Worm (Caenorhabditis elegans) whole organism, L3 larva: ENCODE measurements around the gene F16B4.4.

Experiments used
- ZK546.5 ChIP-seq: sonication (generic microtip); optimal IDR thresholded peaks from 2 replicates; lab custom pipeline; 2017; ENCODE audit warnings: missing biosample characterization, missing genetic modification characterization
- aly-2 ChIP-seq: fragments of 150-350 bp; optimal IDR thresholded peaks from 2 replicates; lab custom pipeline; 2014; ENCODE audit warnings: missing biosample characterization, missing genetic modification characterization
- ama-1 ChIP-seq: fragments of 150-350 bp; optimal IDR thresholded peaks from 2 replicates; lab custom pipeline; 2018
- ceh-28 ChIP-seq: fragments of 150-350 bp; optimal IDR thresholded peaks from 2 replicates; lab custom pipeline; 2014; ENCODE audit warnings: missing biosample characterization, missing genetic modification reagents, missing genetic modification characterization
- ceh-82 ChIP-seq: fragments of 150-350 bp; optimal IDR thresholded peaks from 2 replicates; lab custom pipeline; 2014; ENCODE audit warnings: missing biosample characterization, missing genetic modification characterization
- ceh-9 ChIP-seq: sonication (generic microtip); optimal IDR thresholded peaks from 2 replicates; lab custom pipeline; 2018; ENCODE audit warnings: missing biosample characterization, missing genetic modification characterization
- egl-27 ChIP-seq: sonication (generic microtip); optimal IDR thresholded peaks from 4 replicates; lab custom pipeline; 2017; ENCODE audit warnings: missing biosample characterization, missing genetic modification reagents, missing genetic modification characterization
- elt-1 ChIP-seq: fragments of 150-350 bp; optimal IDR thresholded peaks from 2 replicates; lab custom pipeline; 2014; ENCODE audit warnings: missing biosample characterization, missing genetic modification characterization
- elt-2 ChIP-seq: sonication (generic microtip); optimal IDR thresholded peaks from 2 replicates; lab custom pipeline; 2016; ENCODE audit warnings: missing genetic modification reagents, mild to moderate bottlenecking, missing genetic modification characterization, missing compliant biosample characterization
- elt-3 ChIP-seq, 3 experiments: fragments of 150-350 bp in 1 of 3; sonication (generic microtip) in 2 of 3; optimal IDR thresholded peaks; 2 replicates in 2 of 3; 4 replicates in 1 of 3; lab custom pipeline; 2014 to 2017; ENCODE audit warnings: missing biosample characterization in 3 of 3, missing genetic modification characterization in 3 of 3
- fkh-10 ChIP-seq: sonication (generic microtip); optimal IDR thresholded peaks from 2 replicates; lab custom pipeline; 2017; ENCODE audit warnings: missing biosample characterization, missing genetic modification reagents, missing genetic modification characterization
- fkh-2 ChIP-seq: fragments of 150-350 bp; optimal IDR thresholded peaks from 2 replicates; lab custom pipeline; 2014; ENCODE audit warnings: missing biosample characterization, missing genetic modification reagents, missing genetic modification characterization
- fos-1 ChIP-seq: fragments of 150-350 bp; optimal IDR thresholded peaks from 2 replicates; lab custom pipeline; 2014; ENCODE audit warnings: missing biosample characterization, missing genetic modification characterization
- jun-1 ChIP-seq: fragments of 150-350 bp; optimal IDR thresholded peaks from 2 replicates; lab custom pipeline; 2014; ENCODE audit warnings: missing biosample characterization, missing genetic modification reagents, missing genetic modification characterization
- lin-15B ChIP-seq: fragments of 150-350 bp; optimal IDR thresholded peaks from 2 replicates; lab custom pipeline; 2014; ENCODE audit warnings: missing biosample characterization, missing genetic modification characterization
- lsy-12 ChIP-seq: sonication (generic microtip); optimal IDR thresholded peaks from 2 replicates; lab custom pipeline; 2016; ENCODE audit warnings: mild to moderate bottlenecking, missing genetic modification characterization, missing compliant biosample characterization
- mml-1 ChIP-seq: fragments of 150-350 bp; sonication (generic microtip); optimal IDR thresholded peaks from 3 replicates; lab custom pipeline; 2014; ENCODE audit warnings: missing biosample characterization, missing genetic modification characterization
- nfya-1 ChIP-seq: sonication (generic microtip); optimal IDR thresholded peaks from 2 replicates; lab custom pipeline; 2017; ENCODE audit warnings: missing genetic modification characterization, mild to moderate bottlenecking, missing compliant biosample characterization, antibody characterized with exemption, moderate library complexity; ENCODE audit not compliant: insufficient read depth
- nhr-11 ChIP-seq: fragments of 150-350 bp; optimal IDR thresholded peaks from 2 replicates; lab custom pipeline; 2014; ENCODE audit warnings: missing biosample characterization, missing genetic modification characterization
- nhr-12 ChIP-seq: fragments of 150-350 bp; optimal IDR thresholded peaks from 2 replicates; lab custom pipeline; 2014; ENCODE audit warnings: missing biosample characterization, missing genetic modification characterization
- nhr-23 ChIP-seq: fragments of 150-350 bp; optimal IDR thresholded peaks from 2 replicates; lab custom pipeline; 2014; ENCODE audit warnings: missing biosample characterization, missing genetic modification reagents, missing genetic modification characterization
- nhr-237 ChIP-seq: fragments of 150-350 bp; optimal IDR thresholded peaks from 2 replicates; lab custom pipeline; 2014; ENCODE audit warnings: missing biosample characterization, missing genetic modification characterization
- nhr-25 ChIP-seq: sonication (generic microtip); optimal IDR thresholded peaks from 2 replicates; lab custom pipeline; 2017; ENCODE audit warnings: missing biosample characterization, missing genetic modification characterization
- nhr-28 ChIP-seq: fragments of 150-350 bp; optimal IDR thresholded peaks from 2 replicates; lab custom pipeline; 2014; ENCODE audit warnings: missing biosample characterization, missing genetic modification characterization
- nhr-43 ChIP-seq: sonication (generic microtip); optimal IDR thresholded peaks from 2 replicates; lab custom pipeline; 2016; ENCODE audit warnings: mild to moderate bottlenecking, missing genetic modification characterization, missing compliant biosample characterization; ENCODE audit not compliant: poor library complexity, severe bottlenecking
- nhr-76 ChIP-seq: fragments of 150-350 bp; sonication (generic microtip); optimal IDR thresholded peaks from 5 replicates; lab custom pipeline; 2014; ENCODE audit warnings: missing biosample characterization, missing genetic modification characterization
- pha-4 ChIP-seq: fragments of 150-350 bp; optimal IDR thresholded peaks from 2 replicates; lab custom pipeline; 2014; ENCODE audit warnings: missing biosample characterization, missing genetic modification reagents, missing genetic modification characterization
- pqm-1 ChIP-seq: fragments of 150-350 bp; optimal IDR thresholded peaks from 2 replicates; lab custom pipeline; 2017; ENCODE audit warnings: missing biosample characterization, missing genetic modification characterization, inconsistent platforms
- sea-2 ChIP-seq: fragments of 150-350 bp; sonication (generic microtip); optimal IDR thresholded peaks from 4 replicates; lab custom pipeline; 2014; ENCODE audit warnings: missing biosample characterization, missing genetic modification reagents, missing genetic modification characterization
- skn-1 ChIP-seq: fragments of 150-350 bp; optimal IDR thresholded peaks from 2 replicates; lab custom pipeline; 2014; ENCODE audit warnings: missing biosample characterization, missing genetic modification characterization
- snpc-4 ChIP-seq: fragments of 150-350 bp; optimal IDR thresholded peaks from 2 replicates; lab custom pipeline; 2014; ENCODE audit warnings: missing biosample characterization, missing genetic modification characterization
- tbx-2 ChIP-seq: sonication (generic microtip); optimal IDR thresholded peaks from 2 replicates; lab custom pipeline; 2016; ENCODE audit warnings: mild to moderate bottlenecking, missing genetic modification characterization, missing compliant biosample characterization
- unc-62 ChIP-seq: fragments of 150-350 bp; sonication (generic microtip); optimal IDR thresholded peaks from 4 replicates; lab custom pipeline; 2014; ENCODE audit warnings: missing biosample characterization, missing genetic modification reagents, missing genetic modification characterization
- zag-1 ChIP-seq: fragments of 150-350 bp; optimal IDR thresholded peaks from 2 replicates; lab custom pipeline; 2014; ENCODE audit warnings: missing biosample characterization, missing genetic modification characterization
- ztf-11 ChIP-seq: fragments of 150-350 bp; optimal IDR thresholded peaks from 2 replicates; lab custom pipeline; 2014; ENCODE audit warnings: missing biosample characterization, missing genetic modification characterization

F16B4.4 gene

ce11 chrV:1593799-1594420 lies at the start of gene F16B4.4:
Gene F16B4.4, plus strand, starts transcription at chrV:1594019.
- no peak for TF ChIP-seq skn-1 (tag; lab: Kevin White, UChicago)
- peak; percentile 39 for TF ChIP-seq ceh-28 (tag; lab: Kevin White, UChicago)
- no peak for TF ChIP-seq nhr-76
- TF ChIP-seq nhr-23 (tag; lab: Kevin White, UChicago), result peak; percentile 19
- TF ChIP-seq ama-1 (lab: Kevin White, UChicago), result peak; percentile 63
- TF ChIP-seq ceh-82, result no peak
- TF ChIP-seq ZK546.5, result no peak
- peak; percentile 5 for TF ChIP-seq lsy-12
- peak; percentile 66 for TF ChIP-seq nhr-43 (tag; lab: Kevin White, UChicago)
- TF ChIP-seq nhr-12 (tag; lab: Kevin White, UChicago), result no peak
- TF ChIP-seq nhr-25 (tag; lab: Kevin White, UChicago), result peak; percentile 46

ce11 chrV:1545694-1546093 lies 48.1 kb upstream of the F16B4.4 start, which contains the start of gene oac-32:
Gene oac-32, minus strand, starts transcription at chrV:1545783.
- TF ChIP-seq mml-1 (tag; lab: Kevin White, UChicago), result no peak
- TF ChIP-seq elt-2 (tag; lab: Kevin White, UChicago), result peak; percentile 62
- no peak for TF ChIP-seq skn-1 (tag; lab: Kevin White, UChicago)
- TF ChIP-seq snpc-4 (tag; lab: Kevin White, UChicago), result no peak
- TF ChIP-seq jun-1 (tag; lab: Kevin White, UChicago), result no peak
- no peak for TF ChIP-seq fos-1 (tag; lab: Kevin White, UChicago)
- TF ChIP-seq ceh-82, result no peak
- peak; percentile 75 for TF ChIP-seq pqm-1
- TF ChIP-seq egl-27 (tag; lab: Kevin White, UChicago), result no peak

- TF ChIP-seq elt-1 (no peak), aly-2 (tag; lab: Kevin White, UChicago) (no peak), nhr-76 (no peak), egl-27 (tag; lab: Kevin White, UChicago) (no peak), mml-1 (tag; lab: Kevin White, UChicago) (no peak), elt-3 (tag; optimal IDR thresholded peaks at IDR 0.05; lab: Kevin White, UChicago) (no peak), zag-1 (tag; lab: Kevin White, UChicago) (no peak), ama-1 (lab: Kevin White, UChicago) (no peak), lsy-12 (no peak), pha-4 (no peak), fkh-10 (GFP tag; lab: Kevin White, UChicago) (no peak), pqm-1 (no peak), nhr-237 (no peak), nfya-1 (no peak), ceh-9 (tag; lab: Kevin White, UChicago) (no peak), ceh-82 (no peak), nhr-25 (tag; lab: Kevin White, UChicago) (no peak)
- TF ChIP-seq, all 47 proteins: peak for 0
These were observed 46.0 kb upstream of the F16B4.4 start, which contains the start of gene F52F10.2 for ce11 chrV:1547843-1548242. Gene F52F10.2, plus strand, starts transcription at chrV:1548143.

ce11 chrV:1550697-1551096 lies 43.1 kb upstream of the F16B4.4 start:
- no peak for TF ChIP-seq ztf-11 (tag; lab: Kevin White, UChicago)
- no peak for TF ChIP-seq skn-1 (tag; lab: Kevin White, UChicago)
- TF ChIP-seq nhr-28, result no peak

- TF ChIP-seq fkh-2 (tag; lab: Kevin White, UChicago), result no peak
- no peak for TF ChIP-seq sea-2 (GFP tag; lab: Kevin White, UChicago)
- TF ChIP-seq egl-27 (tag; lab: Kevin White, UChicago), result no peak
- no peak for TF ChIP-seq nhr-11 (tag; lab: Kevin White, UChicago)
- TF ChIP-seq tbx-2 (tag; lab: Kevin White, UChicago), result no peak
- no peak for TF ChIP-seq aly-2 (tag; lab: Kevin White, UChicago)
- TF ChIP-seq lin-15B, result no peak
- TF ChIP-seq unc-62 (GFP tag; lab: Kevin White, UChicago), result no peak
- TF ChIP-seq fkh-10 (GFP tag; lab: Kevin White, UChicago), result no peak
These were observed 42.7 kb upstream of the F16B4.4 start for ce11 chrV:1551143-1551542.
